Worm (Caenorhabditis elegans) whole organism, early embryonic: ENCODE data around the gene lbp-3.

Experiments used
- F13C5.2 ChIP-seq: sonication (generic microtip); optimal IDR thresholded peaks from 2 replicates; lab custom pipeline; 2017; ENCODE audit warnings: mild to moderate bottlenecking, missing genetic modification characterization, inconsistent platforms, missing compliant biosample characterization
- ama-1 ChIP-seq: fragments of 150-350 bp; optimal IDR thresholded peaks from 2 replicates; lab custom pipeline; 2014
- flt-1 ChIP-seq: fragments of 200-800 bp; sonication (Bioruptor generic); IDR thresholded peaks from 2 replicates; pipeline ENCODE4 v1.3.6; 2022; ENCODE audit warnings: missing genetic modification characterization, missing compliant biosample characterization
- hmbx-1 ChIP-seq: sonication (generic microtip); optimal IDR thresholded peaks from 2 replicates; lab custom pipeline; 2016; ENCODE audit warnings: mild to moderate bottlenecking, missing genetic modification characterization, missing compliant biosample characterization
- tbx-11 ChIP-seq: fragments of 200-800 bp; sonication (Bioruptor generic); IDR thresholded peaks from 2 replicates; pipeline ENCODE4 v1.3.6; 2022; ENCODE audit warnings: missing genetic modification characterization, missing compliant biosample characterization
- tra-4 ChIP-seq: sonication (generic microtip); optimal IDR thresholded peaks from 2 replicates; lab custom pipeline; 2017; ENCODE audit warnings: missing genetic modification characterization, missing compliant biosample characterization

- no peak for TF ChIP-seq ama-1 (lab: Kevin White, UChicago)
- TF ChIP-seq tbx-11 (GFP tag; lab: Robert Waterston, UW) = no peak
- TF ChIP-seq tra-4 (tag; lab: Kevin White, UChicago) = no peak
- no peak for TF ChIP-seq hmbx-1
- no peak for TF ChIP-seq flt-1 (GFP tag; lab: Robert Waterston, UW)
- TF ChIP-seq F13C5.2 (tag; lab: Kevin White, UChicago) = no peak
These were observed 28.5 kb upstream of the lbp-3 start for ce11 chrX:3228701-3229100.
